Fruit fly (Drosophila melanogaster) whole organism, embryonic: Measurements from ENCODE around the gene CG5644.

Source experiments
- CG34422 ChIP-seq: fragments of 200-800 bp; sonication (Bioruptor generic); IDR thresholded peaks from 3 replicates; pipeline ENCODE4 v1.3.6; 2022; ENCODE audit warnings: missing biosample characterization, missing genetic modification characterization
- Dad ChIP-seq: fragments of 200-800 bp; sonication (Bioruptor generic); optimal IDR thresholded peaks from 3 replicates; lab custom pipeline; 2016; ENCODE audit warnings: missing biosample characterization, missing genetic modification characterization
- Fer1 ChIP-seq: fragments of 200-800 bp; sonication (Bioruptor generic); optimal IDR thresholded peaks from 2 replicates; lab custom pipeline; 2017; ENCODE audit warnings: missing biosample characterization, mild to moderate bottlenecking, missing genetic modification characterization
- Side ChIP-seq: fragments of 200-800 bp; sonication (Bioruptor generic); optimal IDR thresholded peaks from 2 replicates; lab custom pipeline; 2016; ENCODE audit warnings: missing biosample characterization, missing genetic modification characterization
- gcm2 ChIP-seq: fragments of 200-800 bp; sonication (Bioruptor generic); optimal IDR thresholded peaks from 2 replicates; lab custom pipeline; 2016; ENCODE audit warnings: missing biosample characterization, missing genetic modification characterization
- lov ChIP-seq, 2 experiments: fragments of 200-800 bp in 1 of 2; fragments of >200 bp in 1 of 2; sonication (Bioruptor generic) in 1 of 2; IDR thresholded peaks in 1 of 2; optimal IDR thresholded peaks in 1 of 2; 2 replicates in 1 of 2; 3 replicates in 1 of 2; pipeline versions ENCODE4 v1.3.6 to Lab custom; 2017 to 2022; ENCODE audit warnings: missing biosample characterization in 1 of 2, missing genetic modification characterization in 1 of 2
- twi ChIP-seq: fragments of 200-800 bp; optimal IDR thresholded peaks from 2 replicates; lab custom pipeline; 2019; ENCODE audit warnings: missing biosample characterization, mild to moderate bottlenecking, missing genetic modification characterization, moderate library complexity
- zfh2 ChIP-seq: fragments of 200-800 bp; sonication (Bioruptor generic); optimal IDR thresholded peaks from 2 replicates; lab custom pipeline; 2016; ENCODE audit warnings: missing biosample characterization, missing genetic modification characterization

DNA sequence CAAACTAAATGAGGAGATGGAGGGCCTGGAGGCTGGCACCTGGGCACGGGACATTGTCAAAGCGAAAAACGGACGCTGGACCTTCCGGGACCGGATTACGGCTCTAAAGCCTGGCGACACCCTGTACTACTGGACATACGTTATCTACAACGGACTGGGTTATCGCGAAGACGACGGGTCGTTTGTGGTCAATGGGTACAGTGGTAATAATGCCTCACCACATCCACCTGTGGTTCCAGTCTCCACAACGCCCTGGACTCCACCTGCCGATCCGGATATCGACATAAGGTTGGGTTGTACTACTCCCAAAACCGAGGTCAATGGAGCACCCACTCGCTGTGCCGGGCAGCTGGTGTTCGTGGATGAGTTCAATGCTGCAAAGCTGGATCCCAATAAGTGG lies 24.5 kb downstream of the CG5644 start:
- no peak for TF ChIP-seq Fer1 (GFP tag; lab: Kevin White, UChicago)
- TF ChIP-seq CG34422 (GFP tag; lab: Robert Waterston, UW): no peak
- no peak for TF ChIP-seq twi (tag; lab: Kevin White, UChicago)
- no peak for TF ChIP-seq Dad
- no peak for TF ChIP-seq lov (optimal IDR thresholded peaks at IDR 0.05; lab: Kevin White, UChicago)
- no peak for TF ChIP-seq lov (GFP tag; IDR thresholded peaks at IDR 0.05; lab: Robert Waterston, UW)
- TF ChIP-seq gcm2 (GFP tag; lab: Kevin White, UChicago): no peak
- no peak for TF ChIP-seq Side
- no peak for TF ChIP-seq zfh2
